Fruit fly (Drosophila melanogaster) whole organism, wandering third instar larva: ENCODE measurements around the gene Nepl18.

Experiments used
- Abd-B ChIP-seq: fragments of >200 bp; optimal IDR thresholded peaks from 2 replicates; lab custom pipeline; 2017; ENCODE audit warnings: missing biosample characterization, missing genetic modification characterization
- CG32264 ChIP-seq: fragments of 200-800 bp; sonication (Bioruptor generic); optimal IDR thresholded peaks from 2 replicates; lab custom pipeline; 2016; ENCODE audit warnings: missing biosample characterization, missing genetic modification characterization
- CG9705 ChIP-seq: fragments of 200-800 bp; sonication (Bioruptor generic); optimal IDR thresholded peaks from 2 replicates; lab custom pipeline; 2018; ENCODE audit warnings: missing biosample characterization, mild to moderate bottlenecking, missing genetic modification characterization
- CrebA ChIP-seq: fragments of 200-800 bp; sonication (Bioruptor generic); optimal IDR thresholded peaks from 2 replicates; lab custom pipeline; 2016; ENCODE audit warnings: missing biosample characterization, mild to moderate bottlenecking, missing genetic modification characterization, borderline replicate concordance
- Dif ChIP-seq: fragments of 200-275, 200-300 bp; sonication (Bioruptor generic); optimal IDR thresholded peaks from 2 replicates; lab custom pipeline; 2018; ENCODE audit warnings: missing biosample characterization, missing genetic modification characterization; ENCODE audit not compliant: partially characterized antibody
- GATAd ChIP-seq: sonication (Bioruptor generic); optimal IDR thresholded peaks from 2 replicates; lab custom pipeline; 2016; ENCODE audit warnings: missing biosample characterization, missing genetic modification characterization
- HLH106 ChIP-seq: fragments of 200-800 bp; optimal IDR thresholded peaks from 3 replicates; lab custom pipeline; 2019; ENCODE audit warnings: missing biosample characterization, mild to moderate bottlenecking, missing genetic modification characterization, moderate library complexity
- Hnf4 ChIP-seq: fragments of 200-800 bp; sonication (Bioruptor generic); optimal IDR thresholded peaks from 2 replicates; lab custom pipeline; 2016; ENCODE audit warnings: missing biosample characterization, mild to moderate bottlenecking, missing genetic modification characterization
- Hr78 ChIP-seq: fragments of >200 bp; optimal IDR thresholded peaks from 2 replicates; lab custom pipeline; 2017; ENCODE audit warnings: missing biosample characterization, missing genetic modification characterization
- Hr83 ChIP-seq: fragments of 200-300 bp; sonication (Bioruptor generic); optimal IDR thresholded peaks from 2 replicates; lab custom pipeline; 2016; ENCODE audit warnings: missing biosample characterization, mild to moderate bottlenecking, missing genetic modification characterization, moderate library complexity; ENCODE audit not compliant: poor library complexity, severe bottlenecking
- Jra ChIP-seq: sonication (Bioruptor generic); optimal IDR thresholded peaks from 2 replicates; lab custom pipeline; 2016; ENCODE audit warnings: missing biosample characterization, missing genetic modification characterization
- Mio ChIP-seq: sonication (Bioruptor generic); optimal IDR thresholded peaks from 2 replicates; lab custom pipeline; 2016; ENCODE audit warnings: missing biosample characterization, missing genetic modification characterization
- N ChIP-seq: fragments of >200 bp; optimal IDR thresholded peaks from 2 replicates; lab custom pipeline; 2018; ENCODE audit warnings: missing biosample characterization, missing external identifiers, missing genetic modification characterization
- OdsH ChIP-seq: fragments of 200-800 bp; sonication (Bioruptor generic); optimal IDR thresholded peaks from 2 replicates; lab custom pipeline; 2016; ENCODE audit warnings: missing biosample characterization, mild to moderate bottlenecking, missing genetic modification characterization
- Rel ChIP-seq, 2 experiments: fragments of 200-800 bp; sonication (Bioruptor generic) in 1 of 2; optimal IDR thresholded peaks; 2 replicates in 1 of 2; 3 replicates in 1 of 2; lab custom pipeline; 2016 to 2019; ENCODE audit warnings: mild to moderate bottlenecking in 2 of 2, missing biosample characterization in 2 of 2, missing genetic modification characterization in 2 of 2, moderate library complexity in 1 of 2
- Sp1 ChIP-seq: fragments of 200-800 bp; sonication (Bioruptor generic); optimal IDR thresholded peaks from 3 replicates; lab custom pipeline; 2019; ENCODE audit warnings: missing biosample characterization, mild to moderate bottlenecking, missing genetic modification characterization, moderate library complexity
- Vsx2 ChIP-seq: fragments of 200-300, 225-300 bp; sonication (Bioruptor generic); optimal IDR thresholded peaks from 2 replicates; lab custom pipeline; 2018; ENCODE audit warnings: missing biosample characterization, missing genetic modification characterization; ENCODE audit not compliant: partially characterized antibody
- br ChIP-seq: fragments of 200-800 bp; sonication (Bioruptor generic); optimal IDR thresholded peaks from 2 replicates; lab custom pipeline; 2016; ENCODE audit warnings: missing biosample characterization, missing genetic modification characterization
- brk ChIP-seq: fragments of 200-800 bp; sonication (Bioruptor generic); optimal IDR thresholded peaks from 2 replicates; lab custom pipeline; 2016; ENCODE audit warnings: missing biosample characterization, mild to moderate bottlenecking, missing genetic modification characterization
- dl ChIP-seq, 2 experiments: fragments of 175-275, 200-275 bp in 1 of 2; fragments of 200-275 bp in 1 of 2; sonication (Bioruptor generic); optimal IDR thresholded peaks; lab custom pipeline; 2018; ENCODE audit warnings: mild to moderate bottlenecking in 2 of 2, missing biosample characterization in 2 of 2, missing genetic modification characterization in 2 of 2, moderate library complexity in 2 of 2; ENCODE audit not compliant: partially characterized antibody in 2 of 2, insufficient read depth in 1 of 2
- dmrt93B ChIP-seq: fragments of 200-800 bp; sonication (Bioruptor generic); optimal IDR thresholded peaks from 2 replicates; lab custom pipeline; 2018; ENCODE audit warnings: missing biosample characterization, mild to moderate bottlenecking, missing genetic modification characterization
- dsf ChIP-seq: sonication (Bioruptor generic); optimal IDR thresholded peaks from 2 replicates; lab custom pipeline; 2016; ENCODE audit warnings: missing biosample characterization, missing genetic modification characterization, borderline replicate concordance
- ey ChIP-seq: fragments of 200-800 bp; sonication (Bioruptor generic); optimal IDR thresholded peaks from 2 replicates; lab custom pipeline; 2016; ENCODE audit warnings: missing biosample characterization, missing genetic modification characterization
- foxo ChIP-seq, 2 experiments: fragments of 200-800 bp; sonication (Bioruptor generic); optimal IDR thresholded peaks; 2 replicates in 1 of 2; 3 replicates in 1 of 2; lab custom pipeline; 2016 to 2017; ENCODE audit warnings: missing biosample characterization in 2 of 2, missing genetic modification characterization in 2 of 2
- fru ChIP-seq: fragments of 200-800 bp; sonication (Bioruptor generic); optimal IDR thresholded peaks from 3 replicates; lab custom pipeline; 2016; ENCODE audit warnings: missing biosample characterization, mild to moderate bottlenecking, missing genetic modification characterization
- h ChIP-seq: fragments of 200-800 bp; sonication (Bioruptor generic); optimal IDR thresholded peaks from 3 replicates; lab custom pipeline; 2016; ENCODE audit warnings: missing biosample characterization, mild to moderate bottlenecking, missing genetic modification characterization
- jim ChIP-seq: fragments of 175-275, 200-325 bp; sonication (Bioruptor generic); optimal IDR thresholded peaks from 2 replicates; lab custom pipeline; 2016; ENCODE audit warnings: missing biosample characterization, mild to moderate bottlenecking, missing genetic modification characterization
- lola ChIP-seq: fragments of >200 bp; optimal IDR thresholded peaks from 2 replicates; lab custom pipeline; 2017; ENCODE audit warnings: missing biosample characterization, missing genetic modification characterization
- psq ChIP-seq: fragments of 200-800 bp; sonication (Bioruptor generic); optimal IDR thresholded peaks from 3 replicates; lab custom pipeline; 2017; ENCODE audit warnings: missing biosample characterization, mild to moderate bottlenecking, missing genetic modification characterization, moderate library complexity
- rgr ChIP-seq: fragments of 200-800 bp; sonication (Bioruptor generic); optimal IDR thresholded peaks from 3 replicates; lab custom pipeline; 2016; ENCODE audit warnings: missing biosample characterization, mild to moderate bottlenecking, missing genetic modification characterization
- sage ChIP-seq: fragments of 200-800 bp; sonication (Bioruptor generic); optimal IDR thresholded peaks from 2 replicates; lab custom pipeline; 2016; ENCODE audit warnings: missing biosample characterization, mild to moderate bottlenecking, missing genetic modification characterization
- sv ChIP-seq: fragments of 200-800 bp; sonication (Bioruptor generic); optimal IDR thresholded peaks from 3 replicates; lab custom pipeline; 2016; ENCODE audit warnings: missing biosample characterization, missing genetic modification characterization
- tai ChIP-seq: sonication (Bioruptor generic); optimal IDR thresholded peaks from 2 replicates; lab custom pipeline; 2016; ENCODE audit warnings: missing biosample characterization, missing genetic modification characterization
- usp ChIP-seq: fragments of >200 bp; optimal IDR thresholded peaks from 2 replicates; lab custom pipeline; 2017; ENCODE audit warnings: missing biosample characterization, missing genetic modification characterization
- woc ChIP-seq: sonication (Bioruptor generic); optimal IDR thresholded peaks from 2 replicates; lab custom pipeline; 2016; ENCODE audit warnings: missing biosample characterization, mild to moderate bottlenecking, missing genetic modification characterization

The Nepl18 gene

dm6 chr3R:28861309-28862157 is 13.9 kb upstream of the Nepl18 start:
- TF ChIP-seq Jra: no peak
- TF ChIP-seq dl (GFP tag; optimal IDR thresholded peaks at IDR 0.05; lab: Kevin White, UChicago; ENCODE audit: insufficient read depth in 1 of 2, partially characterized antibody in 2 of 2): peak; percentile 87 to 89
- TF ChIP-seq Vsx2 (GFP tag; lab: Kevin White, UChicago): peak; percentile 80
- peak; percentile 23 for TF ChIP-seq psq (GFP tag; lab: Kevin White, UChicago)
- no peak for TF ChIP-seq dmrt93B (GFP tag; lab: Kevin White, UChicago)
- TF ChIP-seq CG32264 (GFP tag; lab: Kevin White, UChicago): no peak
- peak; percentile 36 for TF ChIP-seq Hr83 (GFP tag; lab: Kevin White, UChicago)
- TF ChIP-seq sage (GFP tag; lab: Kevin White, UChicago): peak; percentile 22
- no peak for TF ChIP-seq ey (GFP tag; lab: Kevin White, UChicago)
- TF ChIP-seq Dif (GFP tag; lab: Kevin White, UChicago): peak; percentile 87
- TF ChIP-seq CrebA (GFP tag; lab: Kevin White, UChicago): peak; percentile 73
- TF ChIP-seq h (GFP tag; lab: Kevin White, UChicago): no peak
- no peak for TF ChIP-seq brk (GFP tag; lab: Kevin White, UChicago)
- peak; percentile 4 for TF ChIP-seq fru (GFP tag; lab: Kevin White, UChicago)
- no peak for TF ChIP-seq Sp1
- TF ChIP-seq Hr78 (GFP tag; lab: Kevin White, UChicago): no peak

- TF ChIP-seq dl (GFP tag; optimal IDR thresholded peaks at IDR 0.05; lab: Kevin White, UChicago; ENCODE audit: insufficient read depth in 1 of 2, partially characterized antibody in 2 of 2) (no peak), Rel (GFP tag; optimal IDR thresholded peaks at IDR 0.05; lab: Kevin White, UChicago) (no peak), Rel (tag; optimal IDR thresholded peaks at IDR 0.05; lab: Kevin White, UChicago) (peak; percentile 86), dmrt93B (GFP tag; lab: Kevin White, UChicago) (no peak)
- TF ChIP-seq, all 38 proteins: peak for 1
Observed at dm6 chr3R:28870364-28870763, 5.1 kb upstream of the Nepl18 start.

dm6 chr3R:28872605-28873004 is 2.8 kb upstream of the Nepl18 start, which contains the start of gene Nepl17:
TSS of gene Nepl17 (plus strand) at chr3R:28872905.
- TF ChIP-seq Rel (GFP tag; optimal IDR thresholded peaks at IDR 0.05; lab: Kevin White, UChicago) (no peak), Rel (tag; optimal IDR thresholded peaks at IDR 0.05; lab: Kevin White, UChicago) (peak; percentile 56), Sp1 (no peak)

dm6 chr3R:28880066-28880842 is 4.8 kb downstream of the Nepl18 start, which contains the start of the genes Nepl19 and Nepl20:
TSS of gene Nepl19 (minus strand) at chr3R:28880122.
TSS of gene Nepl20 (plus strand) at chr3R:28880792.
- TF ChIP-seq dsf (GFP tag; lab: Kevin White, UChicago) (no peak), Vsx2 (GFP tag; lab: Kevin White, UChicago) (no peak), CG9705 (GFP tag; lab: Kevin White, UChicago) (no peak), CrebA (GFP tag; lab: Kevin White, UChicago) (peak; percentile 41), brk (GFP tag; lab: Kevin White, UChicago) (no peak), CG32264 (GFP tag; lab: Kevin White, UChicago) (peak; percentile 41), psq (GFP tag; lab: Kevin White, UChicago) (peak; percentile 80), Abd-B (GFP tag; lab: Kevin White, UChicago) (no peak), tai (GFP tag; lab: Kevin White, UChicago) (no peak), Mio (peak; percentile 12), fru (GFP tag; lab: Kevin White, UChicago) (peak; percentile 89), ey (GFP tag; lab: Kevin White, UChicago) (peak; percentile 87), Hnf4 (peak; percentile 85), Jra (no peak), Hr78 (GFP tag; lab: Kevin White, UChicago) (no peak), br (GFP tag; lab: Kevin White, UChicago) (peak; percentile 86), foxo (GFP tag; optimal IDR thresholded peaks at IDR 0.05; lab: Kevin White, UChicago) (peak in 1 of 2 experiments; percentile 90), OdsH (GFP tag; lab: Kevin White, UChicago) (peak; percentile 92), GATAd (GFP tag; lab: Kevin White, UChicago) (no peak), Rel (GFP tag; optimal IDR thresholded peaks at IDR 0.05; lab: Kevin White, UChicago) (peak; percentile 51), Rel (tag; optimal IDR thresholded peaks at IDR 0.05; lab: Kevin White, UChicago) (peak; percentile 56), sv (GFP tag; lab: Kevin White, UChicago) (peak; percentile 81), dl (GFP tag; optimal IDR thresholded peaks at IDR 0.05; lab: Kevin White, UChicago; ENCODE audit: insufficient read depth in 1 of 2, partially characterized antibody in 2 of 2) (no peak), sage (GFP tag; lab: Kevin White, UChicago) (peak; percentile 77), lola (GFP tag; lab: Kevin White, UChicago) (no peak), Dif (GFP tag; lab: Kevin White, UChicago) (no peak), jim (GFP tag; lab: Kevin White, UChicago) (no peak), woc (peak; percentile 53), Hr83 (GFP tag; lab: Kevin White, UChicago) (no peak), N (GFP tag; lab: Kevin White, UChicago) (no peak), rgr (GFP tag; lab: Kevin White, UChicago) (peak; percentile 90), HLH106 (tag; lab: Kevin White, UChicago) (peak; percentile 84), usp (GFP tag; lab: Kevin White, UChicago) (no peak)
